Worm (Caenorhabditis elegans) whole organism, mixed stage, embryonic: ENCODE measurements around the gene F55B11.2.
"Not testable (repeated sequence)": the region's sequence is repeated elsewhere in the genome, so short reads cannot be mapped to it uniquely, and the experiment has no call there.

Source experiments
- elt-3 ChIP-seq: fragments of 150-350 bp; optimal IDR thresholded peaks from 2 replicates; lab custom pipeline; 2014; ENCODE audit warnings: missing biosample characterization, missing genetic modification characterization
- pha-4 ChIP-seq: fragments of 150-350 bp; optimal IDR thresholded peaks from 2 replicates; lab custom pipeline; 2018; ENCODE audit warnings: missing biosample characterization, missing genetic modification reagents, missing genetic modification characterization
- snpc-4 ChIP-seq: fragments of 150-350 bp; optimal IDR thresholded peaks from 2 replicates; lab custom pipeline; 2014; ENCODE audit warnings: missing biosample characterization, missing genetic modification characterization
- unc-120 ChIP-seq: sonication (generic microtip); optimal IDR thresholded peaks from 2 replicates; lab custom pipeline; 2017; ENCODE audit warnings: missing genetic modification characterization, missing compliant biosample characterization; ENCODE audit not compliant: poor library complexity, severe bottlenecking
- ztf-11 ChIP-seq: fragments of 150-350 bp; optimal IDR thresholded peaks from 2 replicates; lab custom pipeline; 2014; ENCODE audit warnings: missing biosample characterization, missing genetic modification characterization

ce11 chrIV:14373814-14374213 is 49.3 kb downstream of the F55B11.2 start, which contains the start of gene Y67A10A.7:
- TF ChIP-seq elt-3; pha-4 (tag; lab: Kevin White, UChicago); unc-120 (tag; lab: Kevin White, UChicago); ztf-11 (tag; lab: Kevin White, UChicago); snpc-4: not testable (repeated sequence)
